Worm (Caenorhabditis elegans): ENCODE data around the gene Y17G9B.5.

The Y17G9B.5 gene

DNA sequence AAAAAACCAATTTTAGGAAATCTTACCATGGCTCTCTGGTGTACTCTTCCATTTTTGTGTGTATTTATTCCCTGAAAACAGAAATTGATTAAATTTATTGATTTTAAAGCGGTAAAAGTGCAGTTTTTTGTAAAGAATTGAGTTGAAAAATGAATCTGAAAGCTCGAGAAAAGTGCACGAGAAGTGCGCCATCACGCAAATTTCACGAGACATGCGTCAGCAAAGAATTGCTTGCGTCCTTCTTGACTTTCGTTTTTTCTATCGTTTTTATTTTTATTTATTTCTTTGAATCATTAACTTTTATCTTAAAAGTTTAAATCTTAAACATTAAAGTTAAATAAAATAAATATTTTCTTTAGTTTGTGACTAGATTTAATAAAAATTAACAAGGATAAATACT is 4.6 kb upstream of the Y17G9B.5 start, which contains the start of gene timm-17B.1 (continued):
- TF ChIP-seq ceh-90 (tag; optimal IDR thresholded peaks at IDR 0.05) (peak; percentile 34), snpc-4 (tag; optimal IDR thresholded peaks at IDR 0.05) (peak; percentile 67), elt-2 (tag; optimal IDR thresholded peaks at IDR 0.05) (peak; percentile 26), aha-1 (tag; optimal IDR thresholded peaks at IDR 0.05) (no peak), ceh-63 (GFP tag; optimal IDR thresholded peaks at IDR 0.05) (no peak), lir-3 (tag; optimal IDR thresholded peaks at IDR 0.05; ENCODE audit: poor library complexity) (peak; percentile 45), nhr-20 (tag; optimal IDR thresholded peaks at IDR 0.05) (peak; percentile 73), pag-3 (tag; optimal IDR thresholded peaks at IDR 0.05; ENCODE audit: borderline replicate concordance, insufficient read depth) (no peak), fos-1 (tag; optimal IDR thresholded peaks at IDR 0.05) (peak; percentile 24), dpl-1 (GFP tag; optimal IDR thresholded peaks at IDR 0.05) (peak; percentile 73 to 81 (median 81)), efl-3 (GFP tag; optimal IDR thresholded peaks at IDR 0.05) (no peak), unc-98 (GFP tag; IDR thresholded peaks at IDR 0.05) (no peak), hpl-2 (GFP tag; optimal IDR thresholded peaks at IDR 0.05) (peak; percentile 36), ceh-88 (GFP tag; IDR thresholded peaks at IDR 0.05) (no peak), vab-15 (tag; optimal IDR thresholded peaks at IDR 0.05) (no peak), pqm-1 (tag; optimal IDR thresholded peaks at IDR 0.05) (no peak), lin-39 (tag; optimal IDR thresholded peaks at IDR 0.05) (peak; percentile 91), grh-1 (GFP tag; IDR thresholded peaks at IDR 0.05) (peak; percentile 63), ceh-82 (tag; optimal IDR thresholded peaks at IDR 0.05) (peak; percentile 72 to 79 (median 78)), nhr-71 (tag; optimal IDR thresholded peaks at IDR 0.05) (peak; percentile 84), C34B4.2 (tag; optimal IDR thresholded peaks at IDR 0.05) (no peak), lin-13 (GFP tag; optimal IDR thresholded peaks at IDR 0.05) (no peak), elt-3 (tag; optimal IDR thresholded peaks at IDR 0.05) (peak in 2 of 6 experiments; percentile 25 to 45), fkh-4 (tag; optimal IDR thresholded peaks at IDR 0.05; ENCODE audit: borderline replicate concordance) (no peak), rnt-1 (tag; optimal IDR thresholded peaks at IDR 0.05) (peak; percentile 80), mep-1 (tag; optimal IDR thresholded peaks at IDR 0.05) (peak; percentile 93), mef-2 (tag; optimal IDR thresholded peaks at IDR 0.05) (no peak), lin-15B (tag; optimal IDR thresholded peaks at IDR 0.05) (peak; percentile 50), nhr-237 (tag; optimal IDR thresholded peaks at IDR 0.05) (no peak), sptf-1 (tag; optimal IDR thresholded peaks at IDR 0.05) (no peak), unc-86 (tag; optimal IDR thresholded peaks at IDR 0.05) (peak; percentile 48), ces-1 (GFP tag; optimal IDR thresholded peaks at IDR 0.05) (no peak), fkh-8 (tag; optimal IDR thresholded peaks at IDR 0.05) (peak; percentile 11), nhr-77 (tag; optimal IDR thresholded peaks at IDR 0.05) (peak; percentile 16), sup-37 (GFP tag; optimal IDR thresholded peaks at IDR 0.05) (no peak), swsn-7 (tag; optimal IDR thresholded peaks at IDR 0.05) (peak; percentile 82), ceh-8 (GFP tag; optimal IDR thresholded peaks at IDR 0.05) (no peak), fkh-10 (GFP tag; optimal IDR thresholded peaks at IDR 0.05) (no peak), snu-23 (GFP tag; optimal IDR thresholded peaks at IDR 0.05) (peak; percentile 83), tbx-2 (tag; optimal IDR thresholded peaks at IDR 0.05) (peak; percentile 73), hlh-4 (tag; optimal IDR thresholded peaks at IDR 0.05) (no peak), nhr-76 (tag; optimal IDR thresholded peaks at IDR 0.05) (no peak), C04F5.9 (tag; optimal IDR thresholded peaks at IDR 0.05) (peak; percentile 5), lin-35 (GFP tag; optimal IDR thresholded peaks at IDR 0.05) (peak; percentile 78 to 83), nhr-12 (tag; optimal IDR thresholded peaks at IDR 0.05) (no peak), hlh-17 (GFP tag; optimal IDR thresholded peaks at IDR 0.05; ENCODE audit: borderline replicate concordance) (no peak), lin-14 (GFP tag; optimal IDR thresholded peaks at IDR 0.05) (no peak), egl-13 (tag; optimal IDR thresholded peaks at IDR 0.05) (peak; percentile 58), pax-3 (tag; optimal IDR thresholded peaks at IDR 0.05) (no peak), isw-1 (GFP tag; IDR thresholded peaks at IDR 0.05) (peak; percentile 75), zip-4 (GFP tag; optimal IDR thresholded peaks at IDR 0.05) (no peak)

All from whole organism, L1 larva.